Worm (Caenorhabditis elegans) whole organism, midembryonic: ENCODE measurements around the gene C34C12.9.

Source experiments
- T22C8.4 ChIP-seq: fragments of 200-800 bp; sonication (Bioruptor generic); IDR thresholded peaks from 2 replicates; pipeline ENCODE4 v1.3.6; 2022; ENCODE audit warnings: missing genetic modification characterization, missing compliant biosample characterization
- cog-1 ChIP-seq: sonication (generic microtip); optimal IDR thresholded peaks from 2 replicates; lab custom pipeline; 2016; ENCODE audit warnings: missing genetic modification characterization, missing compliant biosample characterization
- klf-2 ChIP-seq: fragments of 200-800 bp; sonication (Bioruptor generic); conservative IDR thresholded peaks from 2 replicates; pipeline ENCODE4 v1.3.6; 2022; ENCODE audit warnings: missing genetic modification reagents, missing genetic modification characterization, missing compliant biosample characterization
- med-1 ChIP-seq: sonication (generic microtip); optimal IDR thresholded peaks from 2 replicates; lab custom pipeline; 2017; ENCODE audit warnings: missing genetic modification characterization, mild to moderate bottlenecking, missing compliant biosample characterization, antibody characterized with exemption, missing genetic modification reagents; ENCODE audit not compliant: insufficient read depth
- ztf-23 ChIP-seq: fragments of 200-800 bp; sonication (Bioruptor generic); IDR thresholded peaks from 2 replicates; pipeline ENCODE4 v1.3.6; 2022; ENCODE audit warnings: missing genetic modification reagents, missing genetic modification characterization, missing compliant biosample characterization
- ztf-29 ChIP-seq: fragments of 200-800 bp; sonication (Bioruptor generic); IDR thresholded peaks from 2 replicates; pipeline ENCODE4 v1.3.6; 2022; ENCODE audit warnings: missing genetic modification reagents, missing genetic modification characterization, missing compliant biosample characterization

- TF ChIP-seq ztf-29 (no peak), med-1 (GFP tag; lab: Kevin White, UChicago) (no peak), T22C8.4 (no peak), klf-2 (GFP tag; lab: Robert Waterston, UW) (no peak), cog-1 (tag; lab: Kevin White, UChicago) (no peak), ztf-23 (no peak)
These were observed 6.9 kb downstream of the C34C12.9 start for ce11 chrIII:3468384-3468783.
